Worm (Caenorhabditis elegans) whole organism, young adult: ENCODE data around the gene T28F3.8.

Experiments
- F10E7.11 ChIP-seq: sonication (generic microtip); optimal IDR thresholded peaks from 2 replicates; lab custom pipeline; 2017; ENCODE audit warnings: mild to moderate bottlenecking, missing genetic modification characterization, moderate library complexity, missing compliant biosample characterization
- lin-35 ChIP-seq, 3 experiments: fragments of 150-350 bp in 2 of 3; sonication (generic microtip) in 1 of 3; optimal IDR thresholded peaks; 2 replicates each; lab custom pipeline; 2014 to 2018; ENCODE audit warnings: missing biosample characterization in 3 of 3, missing genetic modification characterization in 3 of 3, missing genetic modification reagents in 3 of 3
- snpc-4 ChIP-seq, 5 experiments: fragments of 150-350 bp in 1 of 5; sonication (generic microtip) in 4 of 5; optimal IDR thresholded peaks; 2 replicates each; lab custom pipeline; 2014 to 2018; ENCODE audit warnings: missing genetic modification characterization in 5 of 5, missing biosample characterization in 3 of 5, antibody characterized with exemption in 2 of 5, mild to moderate bottlenecking in 2 of 5, missing compliant biosample characterization in 2 of 5, missing genotype in 2 of 5, moderate library complexity in 2 of 5, missing genetic modification reagents in 1 of 5

DNA sequence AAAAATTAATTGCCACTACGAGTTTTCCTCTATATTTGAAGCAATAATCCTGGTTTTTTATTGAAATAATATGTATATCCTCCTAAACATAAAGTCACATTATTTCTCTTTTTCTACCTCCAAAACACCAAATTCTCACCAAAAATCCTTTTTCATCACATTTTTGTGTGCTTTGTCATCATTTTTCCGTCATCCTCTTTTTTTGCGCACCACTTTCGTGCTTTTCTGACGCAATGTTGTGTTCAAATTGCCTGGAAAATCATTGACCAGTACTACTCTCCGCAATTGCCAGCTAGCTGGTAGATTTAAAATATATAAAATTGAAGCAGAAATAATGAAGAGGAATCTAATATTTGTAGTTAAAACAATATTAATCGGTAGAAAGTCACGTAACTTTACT is 39.1 kb downstream of the T28F3.8 start:
- no peak for TF ChIP-seq lin-35 (GFP tag; optimal IDR thresholded peaks at IDR 0.05; lab: Kevin White, UChicago)
- TF ChIP-seq F10E7.11 (tag; lab: Kevin White, UChicago) = no peak
- no peak for TF ChIP-seq snpc-4 (GFP tag; optimal IDR thresholded peaks at IDR 0.05; lab: Kevin White, UChicago)
- no peak for TF ChIP-seq snpc-4 (tag; optimal IDR thresholded peaks at IDR 0.05; lab: Kevin White, UChicago)
